Fruit fly (Drosophila melanogaster): ENCODE measurements around the gene Zcchc7.

DNA sequence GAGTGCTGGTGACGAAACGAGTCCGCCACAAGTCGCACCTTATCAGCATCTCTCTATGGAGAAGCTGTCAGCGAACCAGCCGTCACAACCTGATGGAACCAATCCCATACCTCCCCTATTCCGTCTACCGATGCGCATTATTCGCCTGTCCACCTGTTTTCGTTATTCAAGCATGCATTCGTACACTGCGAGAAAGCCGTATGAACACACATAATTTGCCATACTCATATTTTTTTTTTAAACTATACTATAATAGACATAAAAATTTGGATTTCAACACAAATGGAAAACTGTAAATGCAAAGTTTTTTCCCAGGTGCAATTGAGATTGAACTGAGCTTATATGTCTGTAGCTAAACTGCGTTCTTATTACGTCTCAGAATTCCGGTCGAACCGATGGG is 48.6 kb upstream of the Zcchc7 start:
- TF ChIP-seq CG17806 (tag; optimal IDR thresholded peaks at IDR 0.05), result peak; percentile 71
- TF ChIP-seq CG15710 (tag; optimal IDR thresholded peaks at IDR 0.05), result peak; percentile 72
- no peak for TF ChIP-seq CG13204 (GFP tag; optimal IDR thresholded peaks at IDR 0.05)
- TF ChIP-seq CG10348 (GFP tag; IDR thresholded peaks at IDR 0.05), result no peak
- TF ChIP-seq Pif1A (GFP tag; optimal IDR thresholded peaks at IDR 0.05), result no peak
- no peak for TF ChIP-seq rn (GFP tag; IDR thresholded peaks at IDR 0.05)
- no peak for TF ChIP-seq CG8301 (tag; optimal IDR thresholded peaks at IDR 0.05)
- peak; percentile 78 for TF ChIP-seq Ets98B (GFP tag; IDR thresholded peaks at IDR 0.05)

Measured in whole organism, pupa.